Fruit fly (Drosophila melanogaster) whole organism, embryonic: ENCODE measurements around the gene ago.

Experiments used
- Abd-B ChIP-seq: fragments of 200-800 bp; sonication (Bioruptor generic); optimal IDR thresholded peaks from 2 replicates; lab custom pipeline; 2018; ENCODE audit warnings: missing biosample characterization, mild to moderate bottlenecking, missing genetic modification characterization, moderate library complexity
- Ada2b ChIP-seq: fragments of 200-800 bp; sonication (Bioruptor generic); IDR thresholded peaks from 2 replicates; pipeline ENCODE4 v1.3.6; 2022; ENCODE audit warnings: missing biosample characterization, missing genetic modification characterization
- Asciz ChIP-seq: fragments of 200-800 bp; sonication (Bioruptor generic); optimal IDR thresholded peaks from 2 replicates; lab custom pipeline; 2017; ENCODE audit warnings: missing biosample characterization, mild to moderate bottlenecking, missing genetic modification characterization, missing genetic modification reagents
- CG11398 ChIP-seq: fragments of 200-800 bp; sonication (Bioruptor generic); optimal IDR thresholded peaks from 2 replicates; lab custom pipeline; 2016; ENCODE audit warnings: missing biosample characterization, missing genetic modification characterization
- CG15269 ChIP-seq: fragments of 200-800 bp; sonication (Bioruptor generic); optimal IDR thresholded peaks from 2 replicates; lab custom pipeline; 2018; ENCODE audit warnings: missing biosample characterization, mild to moderate bottlenecking, missing genetic modification characterization, moderate library complexity
- CG15479 ChIP-seq: fragments of 200-800 bp; sonication (Bioruptor generic); optimal IDR thresholded peaks from 3 replicates; lab custom pipeline; 2019; ENCODE audit warnings: missing biosample characterization, mild to moderate bottlenecking, missing genetic modification characterization, moderate library complexity
- CG17359 ChIP-seq: fragments of 200-800 bp; sonication (Bioruptor generic); optimal IDR thresholded peaks from 3 replicates; lab custom pipeline; 2018; ENCODE audit warnings: missing biosample characterization, mild to moderate bottlenecking, missing genetic modification characterization, moderate library complexity
- CG18262 ChIP-seq: fragments of 200-800 bp; optimal IDR thresholded peaks from 3 replicates; lab custom pipeline; 2019; ENCODE audit warnings: missing biosample characterization, mild to moderate bottlenecking, missing genetic modification characterization, moderate library complexity
- CG18619 ChIP-seq: fragments of 200-800 bp; sonication (Bioruptor generic); optimal IDR thresholded peaks from 3 replicates; lab custom pipeline; 2017; ENCODE audit warnings: missing biosample characterization, mild to moderate bottlenecking, missing genetic modification characterization
- CG2875 ChIP-seq: fragments of 200-800 bp; sonication (Bioruptor generic); optimal IDR thresholded peaks from 2 replicates; lab custom pipeline; 2017; ENCODE audit warnings: missing biosample characterization, mild to moderate bottlenecking, missing genetic modification characterization, missing genetic modification reagents
- CG30020 ChIP-seq: fragments of 200-800 bp; optimal IDR thresholded peaks from 2 replicates; lab custom pipeline; 2019; ENCODE audit warnings: missing biosample characterization, mild to moderate bottlenecking, missing genetic modification characterization, moderate library complexity
- CG32767 ChIP-seq: fragments of 200-800 bp; sonication (Bioruptor generic); IDR thresholded peaks from 2 replicates; pipeline ENCODE4 v1.3.6; 2022; ENCODE audit warnings: missing biosample characterization, missing genetic modification characterization
- CG4282 ChIP-seq: fragments of 200-800 bp; sonication (Bioruptor generic); optimal IDR thresholded peaks from 2 replicates; lab custom pipeline; 2016; ENCODE audit warnings: missing biosample characterization, missing genetic modification characterization
- CG6175 ChIP-seq: fragments of 200-800 bp; sonication (Bioruptor generic); IDR thresholded peaks from 3 replicates; pipeline ENCODE4 v1.3.6; 2022; ENCODE audit warnings: missing biosample characterization, missing genetic modification characterization
- CG9727 ChIP-seq: fragments of 200-800 bp; sonication (Bioruptor generic); optimal IDR thresholded peaks from 3 replicates; lab custom pipeline; 2017; ENCODE audit warnings: missing biosample characterization, mild to moderate bottlenecking, missing genetic modification characterization
- Gug ChIP-seq: fragments of 200-800 bp; sonication (Bioruptor generic); IDR thresholded peaks from 4 replicates; pipeline ENCODE4 v1.3.6; 2022; ENCODE audit warnings: missing biosample characterization, missing genetic modification characterization
- HHEX ChIP-seq: fragments of 200-800 bp; sonication (Bioruptor generic); optimal IDR thresholded peaks from 3 replicates; lab custom pipeline; 2017; ENCODE audit warnings: missing biosample characterization, mild to moderate bottlenecking, missing genetic modification characterization, missing genetic modification reagents
- Kr ChIP-seq: fragments of 200-800 bp; sonication (Bioruptor generic); optimal IDR thresholded peaks from 2 replicates; lab custom pipeline; 2017; ENCODE audit warnings: missing biosample characterization, mild to moderate bottlenecking, missing genetic modification characterization
- Med ChIP-seq: fragments of 200-800 bp; sonication (Bioruptor generic); peaks from one replicate; lab custom pipeline; 2016; ENCODE audit warnings: missing biosample characterization, missing genetic modification characterization, mild to moderate bottlenecking, inconsistent platforms, moderate library complexity
- Mes4 ChIP-seq: fragments of 200-800 bp; sonication (Bioruptor generic); optimal IDR thresholded peaks from 2 replicates; lab custom pipeline; 2016; ENCODE audit warnings: missing biosample characterization, missing genetic modification characterization
- NK7.1 ChIP-seq: fragments of 200-800 bp; sonication (Bioruptor generic); optimal IDR thresholded peaks from 3 replicates; lab custom pipeline; 2016; ENCODE audit warnings: missing biosample characterization, missing genetic modification characterization
- Pdp1 ChIP-seq, 2 experiments: fragments of 200-800 bp; sonication (Bioruptor generic); optimal IDR thresholded peaks; 3 replicates each; lab custom pipeline; 2016; ENCODE audit warnings: missing biosample characterization in 2 of 2, missing genetic modification characterization in 2 of 2, mild to moderate bottlenecking in 1 of 2, moderate library complexity in 1 of 2
- Ravus ChIP-seq: fragments of 200-800 bp; sonication (Bioruptor generic); IDR thresholded peaks from 2 replicates; pipeline ENCODE4 v1.3.6; 2022; ENCODE audit warnings: missing biosample characterization, missing genetic modification characterization
- Scr ChIP-seq: fragments of 200-800 bp; sonication (Bioruptor generic); IDR thresholded peaks from 2 replicates; pipeline ENCODE4 v1.3.6; 2022; ENCODE audit warnings: missing biosample characterization, missing genetic modification characterization; ENCODE audit not compliant: partially characterized antibody
- Sox102F ChIP-seq: fragments of 200-800 bp; sonication (Bioruptor generic); optimal IDR thresholded peaks from 2 replicates; lab custom pipeline; 2018; ENCODE audit warnings: missing biosample characterization, mild to moderate bottlenecking, missing genetic modification characterization, moderate library complexity
- TFAM ChIP-seq: fragments of 200-800 bp; sonication (Bioruptor generic); optimal IDR thresholded peaks from 2 replicates; lab custom pipeline; 2017; ENCODE audit warnings: missing biosample characterization, missing genetic modification characterization, inconsistent platforms
- ab ChIP-seq: fragments of 200-800 bp; sonication (Bioruptor generic); optimal IDR thresholded peaks from 2 replicates; lab custom pipeline; 2016; ENCODE audit warnings: missing biosample characterization, missing genetic modification characterization
- bbx ChIP-seq: fragments of 200-800 bp; sonication (Bioruptor generic); IDR thresholded peaks from 2 replicates; pipeline ENCODE4 v1.3.6; 2022; ENCODE audit warnings: missing biosample characterization, missing genetic modification characterization; ENCODE audit not compliant: partially characterized antibody
- cg ChIP-seq: fragments of 200-800 bp; sonication (Bioruptor generic); optimal IDR thresholded peaks from 3 replicates; lab custom pipeline; 2019; ENCODE audit warnings: missing biosample characterization, mild to moderate bottlenecking, missing genetic modification characterization, moderate library complexity
- danr ChIP-seq: fragments of 200-800 bp; sonication (Bioruptor generic); IDR thresholded peaks from 2 replicates; pipeline ENCODE4 v1.3.6; 2022; ENCODE audit warnings: missing biosample characterization, missing genetic modification characterization
- exex ChIP-seq: fragments of 200-800 bp; sonication (Bioruptor generic); optimal IDR thresholded peaks from 4 replicates; lab custom pipeline; 2018; ENCODE audit warnings: missing biosample characterization, mild to moderate bottlenecking, missing genetic modification characterization, moderate library complexity
- maf-S ChIP-seq: fragments of 200-800 bp; sonication (Bioruptor generic); optimal IDR thresholded peaks from 2 replicates; lab custom pipeline; 2016; ENCODE audit warnings: missing biosample characterization, missing genetic modification characterization
- nerfin-1 ChIP-seq: fragments of 200-800 bp; sonication (Bioruptor generic); optimal IDR thresholded peaks from 3 replicates; lab custom pipeline; 2019; ENCODE audit warnings: missing biosample characterization, mild to moderate bottlenecking, missing genetic modification characterization, moderate library complexity
- nerfin-2 ChIP-seq: fragments of 200-800 bp; sonication (Bioruptor generic); IDR thresholded peaks from 2 replicates; pipeline ENCODE4 v1.3.6; 2022; ENCODE audit warnings: missing biosample characterization, missing genetic modification characterization; ENCODE audit not compliant: partially characterized antibody
- otp ChIP-seq: fragments of 200-800 bp; sonication (Bioruptor generic); IDR thresholded peaks from 3 replicates; pipeline ENCODE4, ENCODE4 v1.3.6; 2022; ENCODE audit warnings: missing biosample characterization, missing genetic modification characterization
- salm ChIP-seq: fragments of 200-800 bp; sonication (Bioruptor generic); optimal IDR thresholded peaks from 2 replicates; lab custom pipeline; 2018; ENCODE audit warnings: missing biosample characterization, mild to moderate bottlenecking, missing genetic modification characterization
- sens ChIP-seq: fragments of 200-800 bp; sonication (Bioruptor generic); peaks from one replicate; lab custom pipeline; 2016; ENCODE audit warnings: missing biosample characterization, missing genetic modification characterization
- sr ChIP-seq: fragments of 200-800 bp; sonication (Bioruptor generic); IDR thresholded peaks from 3 replicates; pipeline ENCODE4 v1.3.6; 2022; ENCODE audit warnings: missing biosample characterization, missing genetic modification characterization
- tin ChIP-seq: fragments of 200-800 bp; sonication (Bioruptor generic); optimal IDR thresholded peaks from 3 replicates; lab custom pipeline; 2016; ENCODE audit warnings: missing biosample characterization, missing genetic modification characterization
- unc-4 ChIP-seq: fragments of 200-800 bp; sonication (Bioruptor generic); IDR thresholded peaks from 2 replicates; pipeline ENCODE4 v1.3.6; 2022; ENCODE audit warnings: missing biosample characterization, missing genetic modification characterization; ENCODE audit not compliant: partially characterized antibody
- wor ChIP-seq: fragments of 200-800 bp; sonication (Bioruptor generic); IDR thresholded peaks from 2 replicates; pipeline ENCODE4 v1.3.6; 2022; ENCODE audit warnings: missing biosample characterization, missing genetic modification characterization

Gene ago

dm6 chr3L:4293711-4294110 lies 39.6 kb upstream of the ago start (continued):
- no peak for TF ChIP-seq ab
- TF ChIP-seq HHEX (GFP tag; lab: Kevin White, UChicago), result no peak
- no peak for TF ChIP-seq Scr (GFP tag; lab: Robert Waterston, UW)
- no peak for TF ChIP-seq danr
- TF ChIP-seq salm (tag; lab: Kevin White, UChicago), result peak; percentile 18
- TF ChIP-seq unc-4 (GFP tag; lab: Robert Waterston, UW), result no peak
- no peak for TF ChIP-seq tin (GFP tag; lab: Kevin White, UChicago)
- TF ChIP-seq CG4282 (GFP tag; lab: Kevin White, UChicago), result no peak
- no peak for TF ChIP-seq Gug (GFP tag; lab: Robert Waterston, UW)
- TF ChIP-seq CG18619, result no peak
- TF ChIP-seq CG6175 (GFP tag; lab: Robert Waterston, UW), result no peak
- no peak for TF ChIP-seq CG32767 (GFP tag; lab: Robert Waterston, UW)
- TF ChIP-seq Kr, result no peak
- TF ChIP-seq cg (GFP tag; lab: Kevin White, UChicago), result no peak
- no peak for TF ChIP-seq Ada2b
- TF ChIP-seq wor (GFP tag; lab: Robert Waterston, UW), result no peak
- TF ChIP-seq nerfin-2 (GFP tag; lab: Robert Waterston, UW), result no peak
- no peak for TF ChIP-seq otp (GFP tag; lab: Robert Waterston, UW)
- TF ChIP-seq Abd-B (GFP tag; lab: Kevin White, UChicago), result no peak
- no peak for TF ChIP-seq CG15269
- TF ChIP-seq CG9727 (GFP tag; lab: Kevin White, UChicago), result no peak
- no peak for TF ChIP-seq maf-S (GFP tag; lab: Kevin White, UChicago)
- TF ChIP-seq Pdp1 (GFP tag; optimal IDR thresholded peaks at IDR 0.05; lab: Kevin White, UChicago), result peak in 1 of 2 experiments; percentile 22
- TF ChIP-seq CG17359, result no peak
- TF ChIP-seq CG11398 (GFP tag; lab: Kevin White, UChicago), result no peak
- TF ChIP-seq CG30020 (tag; lab: Kevin White, UChicago), result no peak
- TF ChIP-seq bbx (GFP tag; lab: Robert Waterston, UW), result no peak
- TF ChIP-seq CG18262 (tag; lab: Kevin White, UChicago), result no peak
- TF ChIP-seq NK7.1, result no peak
- no peak for TF ChIP-seq sr (GFP tag; lab: Robert Waterston, UW)
- no peak for TF ChIP-seq Mes4 (GFP tag; lab: Kevin White, UChicago)
- TF ChIP-seq exex, result peak; percentile 69
- no peak for TF ChIP-seq Asciz
- TF ChIP-seq TFAM (GFP tag; lab: Kevin White, UChicago), result no peak

dm6 chr3L:4293304-4293703 lies 39.2 kb upstream of the ago start:
- no peak for TF ChIP-seq CG2875 (GFP tag; lab: Kevin White, UChicago)
- TF ChIP-seq Sox102F (GFP tag; lab: Kevin White, UChicago), result no peak
- no peak for TF ChIP-seq CG15479
- TF ChIP-seq sens (GFP tag; lab: Kevin White, UChicago), result peak; percentile 72
- peak; percentile 72 for TF ChIP-seq Med (GFP tag; lab: Kevin White, UChicago)
- no peak for TF ChIP-seq nerfin-2 (GFP tag; lab: Robert Waterston, UW)
- no peak for TF ChIP-seq Ravus
- no peak for TF ChIP-seq nerfin-1 (tag; lab: Kevin White, UChicago)
- TF ChIP-seq, all 482 proteins: peak for 2
